Fruit fly (Drosophila melanogaster): ENCODE data around the gene Ipp.
A peak's percentile ranks its signal among the peaks of the same experiment; 100 is the strongest.

dm6 chr3R:13955227-13955626 lies 3.4 kb upstream of the Ipp start:
- TF ChIP-seq CG17806 (tag; optimal IDR thresholded peaks at IDR 0.05), result peak; percentile 14
- TF ChIP-seq fd96Ca (GFP tag; IDR thresholded peaks at IDR 0.05), result no peak
- TF ChIP-seq gl (tag; optimal IDR thresholded peaks at IDR 0.05), result no peak
- TF ChIP-seq EcR (GFP tag; optimal IDR thresholded peaks at IDR 0.05), result no peak
- TF ChIP-seq D1 (tag; optimal IDR thresholded peaks at IDR 0.05), result no peak
- no peak for TF ChIP-seq CG32121 (GFP tag; IDR thresholded peaks at IDR 0.05)
- TF ChIP-seq CG13204 (GFP tag; optimal IDR thresholded peaks at IDR 0.05), result no peak
- TF ChIP-seq CG15710 (tag; optimal IDR thresholded peaks at IDR 0.05), result peak; percentile 18

Data from whole organism, pupa.